Fruit fly (Drosophila melanogaster): ENCODE measurements around the gene hoip.

Gene hoip

DNA sequence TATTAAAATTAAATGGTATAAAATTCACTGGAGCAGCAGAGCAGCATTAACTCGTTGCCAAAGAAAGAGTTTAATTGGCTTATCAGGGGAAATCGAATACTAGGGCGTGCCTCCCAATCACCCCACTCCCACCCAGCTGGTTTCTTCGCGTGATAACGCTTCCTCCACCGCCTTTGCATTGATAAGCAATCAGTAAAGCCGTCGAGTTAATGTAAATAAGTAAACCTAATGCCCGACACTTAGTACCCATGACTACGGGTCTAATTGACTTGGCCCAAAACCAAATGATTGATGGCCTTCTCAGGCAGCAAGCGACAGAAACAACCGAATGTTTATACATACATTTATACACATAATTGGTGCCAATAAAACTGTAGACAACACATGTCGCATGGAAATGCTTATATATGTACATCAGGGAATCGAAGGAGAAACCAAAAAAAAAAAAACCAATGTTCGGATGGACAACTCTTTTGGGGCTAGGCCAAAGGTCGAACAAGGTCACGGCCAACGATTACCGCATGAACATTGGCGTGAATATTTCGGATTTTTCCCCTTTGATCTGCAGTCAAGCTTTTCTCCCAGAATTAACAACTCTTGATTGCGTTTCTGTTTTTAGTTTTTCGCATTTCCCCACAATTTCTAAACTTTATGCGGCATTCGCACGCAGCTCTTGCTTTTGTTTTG lies 5.5 kb upstream of the hoip start (continued):
- TF ChIP-seq Dll (GFP tag; IDR thresholded peaks at IDR 0.05; ENCODE audit: partially characterized antibody) (no peak), ken (GFP tag; IDR thresholded peaks at IDR 0.05) (no peak), CG8290 (GFP tag; optimal IDR thresholded peaks at IDR 0.05) (no peak), CG8290 (tag; optimal IDR thresholded peaks at IDR 0.05) (peak in 1 of 2 experiments; percentile 28), CG30403 (GFP tag; optimal IDR thresholded peaks at IDR 0.05) (no peak), slou (GFP tag; optimal IDR thresholded peaks at IDR 0.05) (no peak), sd (tag; optimal IDR thresholded peaks at IDR 0.05) (peak; percentile 48), TFAM (GFP tag; optimal IDR thresholded peaks at IDR 0.05) (no peak), CG6654 (GFP tag; optimal IDR thresholded peaks at IDR 0.05) (no peak), Hr78 (GFP tag; optimal IDR thresholded peaks at IDR 0.05) (peak in 1 of 2 experiments; percentile 92), dan (GFP tag; IDR thresholded peaks at IDR 0.05) (no peak), Med (GFP tag) (peak; percentile 27)

DNA sequence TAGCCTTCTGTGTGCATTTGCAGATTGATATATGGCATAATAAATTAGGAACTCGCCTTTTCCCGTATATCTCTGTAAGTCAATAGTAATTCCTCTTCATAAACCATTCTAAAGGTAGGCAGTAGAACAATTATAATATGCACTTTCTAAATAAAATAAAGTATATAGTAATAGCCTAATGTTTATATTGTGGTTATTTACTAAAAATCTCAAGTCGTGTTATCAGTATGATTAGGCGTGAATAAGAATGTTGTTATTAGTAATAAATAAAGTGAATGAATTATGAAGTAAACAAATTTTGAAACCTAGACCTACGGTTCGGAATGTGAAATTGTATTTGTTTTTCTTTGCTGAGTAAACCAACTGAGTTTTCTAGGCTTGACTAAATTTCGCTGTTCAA lies 3.9 kb upstream of the hoip start:
- no peak for TF ChIP-seq CG7987 (GFP tag; optimal IDR thresholded peaks at IDR 0.05)
- peak; percentile 22 for TF ChIP-seq gem (tag; optimal IDR thresholded peaks at IDR 0.05)
- peak; percentile 32 for TF ChIP-seq dmrt11E (tag; optimal IDR thresholded peaks at IDR 0.05)
- no peak for TF ChIP-seq cas (GFP tag; IDR thresholded peaks at IDR 0.05)
- peak; percentile 52 for TF ChIP-seq CG33557 (GFP tag; optimal IDR thresholded peaks at IDR 0.05)
- TF ChIP-seq CG9215 (GFP tag; IDR thresholded peaks at IDR 0.05): no peak
- TF ChIP-seq CG10959 (GFP tag; IDR thresholded peaks at IDR 0.05): no peak
- no peak for TF ChIP-seq CG2712 (tag; optimal IDR thresholded peaks at IDR 0.05)
- no peak for TF ChIP-seq Dip3 (GFP tag; optimal IDR thresholded peaks at IDR 0.05)
- peak; percentile 45 for TF ChIP-seq CG15601 (tag; optimal IDR thresholded peaks at IDR 0.05)
- TF ChIP-seq CG10147 (GFP tag; optimal IDR thresholded peaks at IDR 0.05): no peak
- no peak for TF ChIP-seq grn (GFP tag; optimal IDR thresholded peaks at IDR 0.05)
- TF ChIP-seq CG33213 (GFP tag; optimal IDR thresholded peaks at IDR 0.05): no peak
- TF ChIP-seq CG12236 (GFP tag; optimal IDR thresholded peaks at IDR 0.05): no peak
- TF ChIP-seq gsb-n (tag; optimal IDR thresholded peaks at IDR 0.05): peak; percentile 16
- TF ChIP-seq CG5953 (GFP tag; IDR thresholded peaks at IDR 0.05): no peak
- no peak for TF ChIP-seq CG13287 (GFP tag; IDR thresholded peaks at IDR 0.05; ENCODE audit: partially characterized antibody)
- TF ChIP-seq CG7556 (GFP tag; optimal IDR thresholded peaks at IDR 0.05): no peak
- TF ChIP-seq CG12391 (tag; optimal IDR thresholded peaks at IDR 0.05): no peak
- no peak for TF ChIP-seq CG4328 (GFP tag; optimal IDR thresholded peaks at IDR 0.05)
- no peak for TF ChIP-seq CG30403 (GFP tag; optimal IDR thresholded peaks at IDR 0.05)
- peak in 1 of 2 experiments; percentile 14 for TF ChIP-seq bsh (GFP tag; optimal IDR thresholded peaks at IDR 0.05)
- no peak for TF ChIP-seq CG10543 (GFP tag; optimal IDR thresholded peaks at IDR 0.05)
- peak; percentile 76 for TF ChIP-seq sens (GFP tag)

DNA sequence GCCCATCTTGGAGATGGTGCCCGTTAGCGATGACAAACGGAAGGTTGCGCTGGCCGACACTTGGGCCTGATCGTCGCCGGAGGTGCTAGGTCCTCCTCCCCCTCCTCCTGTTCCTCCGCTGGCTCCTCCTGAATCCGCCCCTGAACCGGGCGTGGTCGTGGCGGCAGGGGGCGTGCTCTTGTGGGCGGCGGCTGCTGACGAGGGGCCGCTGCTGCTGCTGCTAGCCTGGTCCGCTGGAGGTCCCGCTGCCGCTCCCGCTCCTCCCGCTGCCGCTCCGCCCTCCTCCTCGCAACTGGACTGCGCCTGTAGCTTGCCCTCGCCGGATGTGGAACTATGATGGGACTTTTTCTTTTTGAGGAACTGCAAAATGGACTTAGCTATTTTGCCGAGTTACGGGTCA lies 2.0 kb upstream of the hoip start:
- 0 out of 2 replicates have a peak, but pooled peaks have one; percentile 4 for TF ChIP-seq lmd (GFP tag; IDR thresholded peaks at IDR 0.05)
- TF ChIP-seq wdn (GFP tag; IDR thresholded peaks at IDR 0.05): 0 out of 2 replicates have a peak, but pooled peaks have one; percentile 9
- peak; percentile 14 for TF ChIP-seq CG9876 (GFP tag; optimal IDR thresholded peaks at IDR 0.05)
- no peak for TF ChIP-seq tna (GFP tag; IDR thresholded peaks at IDR 0.05; ENCODE audit: partially characterized antibody)
- 0 out of 3 replicates have a peak, but pooled peaks have one; percentile 36 for TF ChIP-seq Dbx (GFP tag; IDR thresholded peaks at IDR 0.05)
- 0 out of 2 replicates have a peak, but pooled peaks have one; percentile 40 for TF ChIP-seq chm (GFP tag; IDR thresholded peaks at IDR 0.05)
- no peak for TF ChIP-seq CTCF (GFP tag; optimal IDR thresholded peaks at IDR 0.05)
- TF ChIP-seq CG3726 (GFP tag; IDR thresholded peaks at IDR 0.05): 0 out of 3 replicates have a peak, but pooled peaks have one; percentile 12
- TF ChIP-seq gsb (GFP tag; IDR thresholded peaks at IDR 0.05): no peak
- 0 out of 2 replicates have a peak, but pooled peaks have one; percentile 10 for TF ChIP-seq dati (GFP tag; IDR thresholded peaks at IDR 0.05)
- peak; percentile 50 for TF ChIP-seq CG32532 (GFP tag; IDR thresholded peaks at IDR 0.05)
- 0 out of 3 replicates have a peak, but pooled peaks have one; percentile 20 for TF ChIP-seq CG11093 (GFP tag; IDR thresholded peaks at IDR 0.05)
- 0 out of 3 replicates have a peak, but pooled peaks have one; percentile 33 for TF ChIP-seq otp (GFP tag; IDR thresholded peaks at IDR 0.05)
- peak; percentile 54 for TF ChIP-seq Med (GFP tag)
- 0 out of 3 replicates have a peak, but pooled peaks have one; percentile 29 for TF ChIP-seq hb (GFP tag; IDR thresholded peaks at IDR 0.05; ENCODE audit: partially characterized antibody)
- no peak for TF ChIP-seq Oaz (GFP tag; IDR thresholded peaks at IDR 0.05)

Data from whole organism, embryonic.